Fruit fly (Drosophila melanogaster) whole organism: ENCODE results near the gene CG6431.

Experiments
- CG8478 ChIP-seq: fragments of >200 bp; optimal IDR thresholded peaks from 2 replicates; lab custom pipeline; 2018; ENCODE audit warnings: inconsistent platforms
- Dll ChIP-seq: fragments of >200 bp; optimal IDR thresholded peaks from 2 replicates; lab custom pipeline; 2017
- EcR ChIP-seq, 2 experiments: fragments of >200 bp; optimal IDR thresholded peaks; 2 replicates each; lab custom pipeline; 2017; ENCODE audit warnings: missing biosample characterization in 2 of 2, missing genetic modification characterization in 2 of 2, missing genetic modification reagents in 2 of 2
- pan ChIP-seq: fragments of >200 bp; optimal IDR thresholded peaks from 2 replicates; lab custom pipeline; 2017
- psq ChIP-seq: fragments of >200 bp; optimal IDR thresholded peaks from 2 replicates; lab custom pipeline; 2017
- usp ChIP-seq: fragments of >200 bp; optimal IDR thresholded peaks from 2 replicates; lab custom pipeline; 2017; ENCODE audit warnings: missing biosample characterization, missing genetic modification characterization, mixed read lengths

Gene CG6431

dm6 chr2L:10706267-10706666, 17.7 kb upstream of the CG6431 start:
- no peak for TF ChIP-seq Dll (lab: Kevin White, UChicago)

dm6 chr2L:10708089-10708488, 15.9 kb upstream of the CG6431 start:
- TF ChIP-seq EcR (GFP tag; optimal IDR thresholded peaks at IDR 0.05; lab: Kevin White, UChicago), result no peak
- TF ChIP-seq CG8478 (lab: Kevin White, UChicago), result no peak

dm6 chr2L:10709353-10709752, 14.7 kb upstream of the CG6431 start, which contains the start of gene Lip2:
TSS of gene Lip2 (minus strand) at chr2L:10709453.
- no peak for TF ChIP-seq pan (lab: Kevin White, UChicago)
- no peak for TF ChIP-seq Dll (lab: Kevin White, UChicago)
- TF ChIP-seq usp (GFP tag; lab: Kevin White, UChicago), result no peak
- TF ChIP-seq EcR (GFP tag; optimal IDR thresholded peaks at IDR 0.05; lab: Kevin White, UChicago), result no peak
- no peak for TF ChIP-seq CG8478 (lab: Kevin White, UChicago)
- TF ChIP-seq psq (lab: Kevin White, UChicago), result no peak

- TF ChIP-seq pan (lab: Kevin White, UChicago), result no peak
- no peak for TF ChIP-seq Dll (lab: Kevin White, UChicago)
- TF ChIP-seq EcR (GFP tag; optimal IDR thresholded peaks at IDR 0.05; lab: Kevin White, UChicago), result no peak
- no peak for TF ChIP-seq usp (GFP tag; lab: Kevin White, UChicago)
- no peak for TF ChIP-seq CG8478 (lab: Kevin White, UChicago)
- no peak for TF ChIP-seq psq (lab: Kevin White, UChicago)
These were observed 12.8 kb upstream of the CG6431 start for dm6 chr2L:10711221-10711620.

dm6 chr2L:10721535-10721934, 2.5 kb upstream of the CG6431 start:
- TF ChIP-seq EcR (GFP tag; optimal IDR thresholded peaks at IDR 0.05; lab: Kevin White, UChicago) (no peak), Dll (lab: Kevin White, UChicago) (no peak), usp (GFP tag; lab: Kevin White, UChicago) (no peak), CG8478 (lab: Kevin White, UChicago) (no peak), pan (lab: Kevin White, UChicago) (no peak), psq (lab: Kevin White, UChicago) (no peak)

dm6 chr2L:10728751-10729150, 4.7 kb downstream of the CG6431 start, which contains the start of gene CG6443:
TSS of gene CG6443 (plus strand) at chr2L:10728978.
- TF ChIP-seq psq (lab: Kevin White, UChicago) (no peak), usp (GFP tag; lab: Kevin White, UChicago) (no peak), CG8478 (lab: Kevin White, UChicago) (no peak), pan (lab: Kevin White, UChicago) (no peak), EcR (GFP tag; optimal IDR thresholded peaks at IDR 0.05; lab: Kevin White, UChicago) (no peak), Dll (lab: Kevin White, UChicago) (no peak)

dm6 chr2L:10729955-10730354, 6.0 kb downstream of the CG6431 start, which contains the start of gene CG17118:
TSS of gene CG17118 (plus strand) at chr2L:10730255.
- no peak for TF ChIP-seq usp (GFP tag; lab: Kevin White, UChicago)
- no peak for TF ChIP-seq psq (lab: Kevin White, UChicago)
- no peak for TF ChIP-seq CG8478 (lab: Kevin White, UChicago)
- TF ChIP-seq Dll (lab: Kevin White, UChicago), result no peak
- no peak for TF ChIP-seq EcR (GFP tag; optimal IDR thresholded peaks at IDR 0.05; lab: Kevin White, UChicago)
- no peak for TF ChIP-seq pan (lab: Kevin White, UChicago)

- TF ChIP-seq Dll (lab: Kevin White, UChicago), result no peak
- no peak for TF ChIP-seq CG8478 (lab: Kevin White, UChicago)
- no peak for TF ChIP-seq psq (lab: Kevin White, UChicago)
- no peak for TF ChIP-seq usp (GFP tag; lab: Kevin White, UChicago)
- TF ChIP-seq pan (lab: Kevin White, UChicago), result no peak
- TF ChIP-seq EcR (GFP tag; optimal IDR thresholded peaks at IDR 0.05; lab: Kevin White, UChicago), result no peak
These were observed 8.4 kb downstream of the CG6431 start, which contains the start of the genes EMC3 and Dpy-30L1 for dm6 chr2L:10732343-10732808. TSS of gene EMC3 (minus strand) at chr2L:10732423. TSS of gene Dpy-30L1 (plus strand) at chr2L:10732653.

- TF ChIP-seq Dll (lab: Kevin White, UChicago), result no peak
- TF ChIP-seq usp (GFP tag; lab: Kevin White, UChicago), result no peak
- no peak for TF ChIP-seq CG8478 (lab: Kevin White, UChicago)
- no peak for TF ChIP-seq psq (lab: Kevin White, UChicago)
- no peak for TF ChIP-seq EcR (GFP tag; optimal IDR thresholded peaks at IDR 0.05; lab: Kevin White, UChicago)
- TF ChIP-seq pan (lab: Kevin White, UChicago), result no peak
These were observed 11.9 kb downstream of the CG6431 start, which contains the start of gene Nup107 for dm6 chr2L:10735923-10736322. TSS of gene Nup107 (minus strand) at chr2L:10736071.

- TF ChIP-seq Dll (lab: Kevin White, UChicago) (no peak), CG8478 (lab: Kevin White, UChicago) (no peak), psq (lab: Kevin White, UChicago) (no peak), pan (lab: Kevin White, UChicago) (no peak), EcR (GFP tag; optimal IDR thresholded peaks at IDR 0.05; lab: Kevin White, UChicago) (no peak), usp (GFP tag; lab: Kevin White, UChicago) (no peak)
These were observed 13.2 kb downstream of the CG6431 start, which contains the start of the genes Vha16-5 and CG12299 for dm6 chr2L:10736993-10737756. TSS of gene Vha16-5 (minus strand) at chr2L:10737043. TSS of gene CG12299 (plus strand) at chr2L:10737345.

- no peak for TF ChIP-seq EcR (GFP tag; optimal IDR thresholded peaks at IDR 0.05; lab: Kevin White, UChicago)
- TF ChIP-seq psq (lab: Kevin White, UChicago), result no peak
- no peak for TF ChIP-seq usp (GFP tag; lab: Kevin White, UChicago)
- no peak for TF ChIP-seq pan (lab: Kevin White, UChicago)
- TF ChIP-seq CG8478 (lab: Kevin White, UChicago), result no peak
- TF ChIP-seq Dll (lab: Kevin White, UChicago), result no peak
These were observed 19.7 kb downstream of the CG6431 start, which contains the start of gene CG6729 for dm6 chr2L:10743714-10744113. TSS of gene CG6729 (minus strand) at chr2L:10743935.
